Worm (Caenorhabditis elegans) whole organism, L1 larva: ENCODE measurements around the gene ceh-36.

Experiments
- C16A3.4 ChIP-seq: fragments of 150-350 bp; optimal IDR thresholded peaks from 2 replicates; lab custom pipeline; 2014; ENCODE audit warnings: missing biosample characterization, missing genetic modification characterization
- C34B4.2 ChIP-seq: sonication (generic microtip); optimal IDR thresholded peaks from 2 replicates; lab custom pipeline; 2017; ENCODE audit warnings: mild to moderate bottlenecking, missing genetic modification characterization, missing compliant biosample characterization
- F16B12.6 ChIP-seq: fragments of 150-350 bp; optimal IDR thresholded peaks from 2 replicates; lab custom pipeline; 2014; ENCODE audit warnings: missing biosample characterization, missing genetic modification characterization
- alr-1 ChIP-seq: fragments of 200-800 bp; sonication (Bioruptor generic); optimal IDR thresholded peaks from 2 replicates; lab custom pipeline; 2018; ENCODE audit warnings: borderline replicate concordance, mild to moderate bottlenecking, missing genetic modification characterization, missing compliant biosample characterization
- ama-1 ChIP-seq: fragments of 150-350 bp; optimal IDR thresholded peaks from 2 replicates; lab custom pipeline; 2014
- blmp-1 ChIP-seq: fragments of 150-350 bp; optimal IDR thresholded peaks from 2 replicates; lab custom pipeline; 2014; ENCODE audit warnings: missing biosample characterization, missing genetic modification characterization
- ceh-88 ChIP-seq: fragments of 200-800 bp; sonication (Bioruptor generic); IDR thresholded peaks from 2 replicates; pipeline ENCODE4 v1.3.6; 2022; ENCODE audit warnings: missing genetic modification characterization, missing compliant biosample characterization
- egl-27 ChIP-seq, 2 experiments: fragments of 150-350 bp in 1 of 2; sonication (generic microtip); optimal IDR thresholded peaks; 3 replicates each; lab custom pipeline; 2017 to 2018; ENCODE audit warnings: missing biosample characterization in 2 of 2, missing genetic modification characterization in 2 of 2, missing genetic modification reagents in 2 of 2
- ets-5 ChIP-seq: fragments of 200-800 bp; sonication (Bioruptor generic); IDR thresholded peaks from 2 replicates; pipeline ENCODE4 v1.3.6; 2022; ENCODE audit warnings: missing genetic modification characterization, missing compliant biosample characterization
- fkh-10 ChIP-seq: sonication (generic microtip); optimal IDR thresholded peaks from 2 replicates; lab custom pipeline; 2017; ENCODE audit warnings: missing biosample characterization, missing genetic modification reagents, missing genetic modification characterization
- fkh-8 ChIP-seq: sonication (generic microtip); optimal IDR thresholded peaks from 2 replicates; lab custom pipeline; 2016; ENCODE audit warnings: mild to moderate bottlenecking, missing genetic modification characterization, missing compliant biosample characterization
- hlh-4 ChIP-seq: sonication (generic microtip); optimal IDR thresholded peaks from 2 replicates; lab custom pipeline; 2016; ENCODE audit warnings: mild to moderate bottlenecking, missing genetic modification characterization, missing compliant biosample characterization
- hpl-2 ChIP-seq: fragments of 150-350 bp; optimal IDR thresholded peaks from 2 replicates; lab custom pipeline; 2014; ENCODE audit warnings: missing biosample characterization, missing genetic modification reagents, missing genetic modification characterization
- irx-1 ChIP-seq: sonication (generic microtip); optimal IDR thresholded peaks from 2 replicates; lab custom pipeline; 2016; ENCODE audit warnings: missing genetic modification characterization, missing compliant biosample characterization
- isw-1 ChIP-seq: fragments of 200-800 bp; sonication (Bioruptor generic); IDR thresholded peaks from 2 replicates; pipeline ENCODE4 v1.3.6; 2022; ENCODE audit warnings: missing genetic modification characterization, missing compliant biosample characterization
- jun-1 ChIP-seq: fragments of 150-350 bp; optimal IDR thresholded peaks from 2 replicates; lab custom pipeline; 2014; ENCODE audit warnings: missing biosample characterization, missing genetic modification reagents, missing genetic modification characterization
- lin-13 ChIP-seq: fragments of 150-350 bp; optimal IDR thresholded peaks from 2 replicates; lab custom pipeline; 2014; ENCODE audit warnings: missing biosample characterization, missing genetic modification reagents, missing genetic modification characterization
- lin-14 ChIP-seq: fragments of 200-800 bp; sonication (Bioruptor generic); optimal IDR thresholded peaks from 2 replicates; lab custom pipeline; 2018; ENCODE audit warnings: mild to moderate bottlenecking, missing genetic modification characterization, moderate library complexity, missing compliant biosample characterization
- lin-15B ChIP-seq: fragments of 150-350 bp; sonication (generic microtip); optimal IDR thresholded peaks from 3 replicates; lab custom pipeline; 2014; ENCODE audit warnings: missing biosample characterization, missing genetic modification characterization
- lir-3 ChIP-seq: sonication (generic microtip); optimal IDR thresholded peaks from 2 replicates; lab custom pipeline; 2016; ENCODE audit warnings: mild to moderate bottlenecking, missing genetic modification characterization, moderate library complexity, missing compliant biosample characterization; ENCODE audit not compliant: poor library complexity
- lsy-2 ChIP-seq, 2 experiments: fragments of 150-350 bp; optimal IDR thresholded peaks; 2 replicates each; lab custom pipeline; 2014; ENCODE audit warnings: missing biosample characterization in 2 of 2, missing genetic modification characterization in 2 of 2
- mep-1 ChIP-seq: fragments of 150-350 bp; optimal IDR thresholded peaks from 2 replicates; lab custom pipeline; 2014; ENCODE audit warnings: missing biosample characterization, missing genetic modification characterization
- nhr-19 ChIP-seq: fragments of 200-800 bp; sonication (Bioruptor generic); conservative IDR thresholded peaks from 2 replicates; pipeline ENCODE4 v1.3.6; 2022; ENCODE audit warnings: missing genetic modification characterization, missing compliant biosample characterization
- nhr-20 ChIP-seq: sonication (generic microtip); optimal IDR thresholded peaks from 2 replicates; lab custom pipeline; 2016; ENCODE audit warnings: mild to moderate bottlenecking, missing genetic modification characterization, missing compliant biosample characterization
- nhr-28 ChIP-seq: fragments of 150-350 bp; optimal IDR thresholded peaks from 2 replicates; lab custom pipeline; 2014; ENCODE audit warnings: missing biosample characterization, missing genetic modification characterization
- nhr-77 ChIP-seq: fragments of 150-350 bp; optimal IDR thresholded peaks from 2 replicates; lab custom pipeline; 2014; ENCODE audit warnings: missing biosample characterization, missing genetic modification characterization
- nhr-84 ChIP-seq: sonication (generic microtip); optimal IDR thresholded peaks from 2 replicates; lab custom pipeline; 2017; ENCODE audit warnings: missing biosample characterization, missing genetic modification characterization
- nhr-90 ChIP-seq: sonication (generic microtip); optimal IDR thresholded peaks from 2 replicates; lab custom pipeline; 2016; ENCODE audit warnings: mild to moderate bottlenecking, missing genetic modification characterization, missing compliant biosample characterization; ENCODE audit not compliant: poor library complexity
- rnt-1 ChIP-seq: sonication (generic microtip); optimal IDR thresholded peaks from 2 replicates; lab custom pipeline; 2016; ENCODE audit warnings: mild to moderate bottlenecking, missing genetic modification characterization, moderate library complexity, missing compliant biosample characterization
- sup-37 ChIP-seq: fragments of 200-800 bp; sonication (Bioruptor generic); optimal IDR thresholded peaks from 2 replicates; lab custom pipeline; 2018; ENCODE audit warnings: mild to moderate bottlenecking, missing genetic modification characterization, missing compliant biosample characterization
- swsn-7 ChIP-seq: sonication (generic microtip); optimal IDR thresholded peaks from 2 replicates; lab custom pipeline; 2016; ENCODE audit warnings: missing genetic modification characterization, missing compliant biosample characterization
- tbx-2 ChIP-seq: sonication (generic microtip); optimal IDR thresholded peaks from 2 replicates; lab custom pipeline; 2016; ENCODE audit warnings: missing genetic modification characterization, missing compliant biosample characterization
- unc-130 ChIP-seq: fragments of 150-350 bp; optimal IDR thresholded peaks from 2 replicates; lab custom pipeline; 2017; ENCODE audit warnings: missing biosample characterization, missing genetic modification characterization, inconsistent platforms
- unc-62 ChIP-seq: fragments of 150-350 bp; optimal IDR thresholded peaks from 2 replicates; lab custom pipeline; 2014; ENCODE audit warnings: missing biosample characterization, missing genetic modification reagents, missing genetic modification characterization
- vab-15 ChIP-seq: sonication (generic microtip); optimal IDR thresholded peaks from 2 replicates; lab custom pipeline; 2017; ENCODE audit warnings: missing genotype, mild to moderate bottlenecking, missing genetic modification characterization, missing compliant biosample characterization
- xbp-1 ChIP-seq: sonication (generic microtip); optimal IDR thresholded peaks from 2 replicates; lab custom pipeline; 2016; ENCODE audit warnings: missing genetic modification characterization, missing compliant biosample characterization
- zag-1 ChIP-seq: fragments of 150-350 bp; optimal IDR thresholded peaks from 2 replicates; lab custom pipeline; 2014; ENCODE audit warnings: missing biosample characterization, missing genetic modification characterization
- zip-4 ChIP-seq: fragments of 200-800 bp; sonication (Bioruptor generic); optimal IDR thresholded peaks from 2 replicates; lab custom pipeline; 2018; ENCODE audit warnings: mild to moderate bottlenecking, missing genetic modification characterization, moderate library complexity, missing compliant biosample characterization
- ztf-11 ChIP-seq, 2 experiments: sonication (generic microtip); optimal IDR thresholded peaks; 2 replicates each; lab custom pipeline; 2016 to 2017; ENCODE audit warnings: missing genetic modification characterization in 2 of 2, missing biosample characterization in 1 of 2, missing compliant biosample characterization in 1 of 2
- ztf-4 ChIP-seq: fragments of 150-350 bp; optimal IDR thresholded peaks from 2 replicates; lab custom pipeline; 2014; ENCODE audit warnings: missing biosample characterization, missing genetic modification characterization

ceh-36 gene

ce11 chrX:14186466-14186865, at the start of gene ceh-36:
Gene ceh-36 (minus strand): TSS chrX:14186566.
- no peak for TF ChIP-seq ceh-88 (GFP tag; lab: Robert Waterston, UW)
- no peak for TF ChIP-seq C16A3.4 (tag; lab: Kevin White, UChicago)
- no peak for TF ChIP-seq C34B4.2 (tag; lab: Kevin White, UChicago)
- no peak for TF ChIP-seq nhr-90 (tag; lab: Kevin White, UChicago)
- no peak for TF ChIP-seq lin-14
- TF ChIP-seq isw-1 (GFP tag; lab: Robert Waterston, UW) = no peak
- TF ChIP-seq fkh-8 (tag; lab: Kevin White, UChicago) = no peak

- no peak for TF ChIP-seq zag-1 (tag; lab: Kevin White, UChicago)
- no peak for TF ChIP-seq irx-1 (tag; lab: Kevin White, UChicago)
- TF ChIP-seq lsy-2 (tag; optimal IDR thresholded peaks at IDR 0.05; lab: Kevin White, UChicago) = no peak
- no peak for TF ChIP-seq ets-5
- no peak for TF ChIP-seq zip-4 (GFP tag; lab: Kevin White, UChicago)
- TF ChIP-seq nhr-19 (GFP tag; lab: Robert Waterston, UW) = no peak
- no peak for TF ChIP-seq fkh-10 (GFP tag; lab: Kevin White, UChicago)
- no peak for TF ChIP-seq lir-3 (tag; lab: Kevin White, UChicago)
- TF ChIP-seq nhr-77 (tag; lab: Kevin White, UChicago) = no peak
- TF ChIP-seq hlh-4 (tag; lab: Kevin White, UChicago) = no peak
- TF ChIP-seq tbx-2 = no peak
- no peak for TF ChIP-seq mep-1 (tag; lab: Kevin White, UChicago)
- TF ChIP-seq jun-1 (tag; lab: Kevin White, UChicago) = no peak
- no peak for TF ChIP-seq egl-27 (tag; optimal IDR thresholded peaks at IDR 0.05; lab: Kevin White, UChicago)
- no peak for TF ChIP-seq swsn-7 (tag; lab: Kevin White, UChicago)
- no peak for TF ChIP-seq nhr-20 (tag; lab: Kevin White, UChicago)
These were observed 48.6 kb upstream of the ceh-36 start, which contains the start of gene srg-37 for ce11 chrX:14234932-14235331. Gene srg-37 (minus strand): TSS chrX:14235032.

ce11 chrX:14234366-14234765, 48.0 kb upstream of the ceh-36 start, which contains the start of gene srg-36:
Gene srg-36 (minus strand): TSS chrX:14234466.
- no peak for TF ChIP-seq alr-1
- TF ChIP-seq fkh-8 (tag; lab: Kevin White, UChicago) = no peak
- no peak for TF ChIP-seq unc-62 (GFP tag; lab: Kevin White, UChicago)
- TF ChIP-seq sup-37 = no peak
- TF ChIP-seq blmp-1 = no peak
- no peak for TF ChIP-seq vab-15 (tag; lab: Kevin White, UChicago)
- TF ChIP-seq nhr-28 (tag; lab: Kevin White, UChicago) = no peak
- no peak for TF ChIP-seq ama-1 (lab: Kevin White, UChicago)
- TF ChIP-seq xbp-1 (tag; lab: Kevin White, UChicago) = no peak
- no peak for TF ChIP-seq ets-5
- TF ChIP-seq egl-27 (tag; optimal IDR thresholded peaks at IDR 0.05; lab: Kevin White, UChicago) = no peak
- TF ChIP-seq rnt-1 = no peak
- no peak for TF ChIP-seq C34B4.2 (tag; lab: Kevin White, UChicago)
- no peak for TF ChIP-seq lin-15B
- no peak for TF ChIP-seq ztf-11 (tag; optimal IDR thresholded peaks at IDR 0.05; lab: Kevin White, UChicago)
- no peak for TF ChIP-seq lin-13 (GFP tag; lab: Kevin White, UChicago)
- no peak for TF ChIP-seq nhr-77 (tag; lab: Kevin White, UChicago)
- TF ChIP-seq tbx-2 = no peak
- TF ChIP-seq, all 84 proteins: peak for 0

- TF ChIP-seq hlh-4 (tag; lab: Kevin White, UChicago) = no peak
- TF ChIP-seq nhr-20 (tag; lab: Kevin White, UChicago) = no peak
- no peak for TF ChIP-seq ceh-88 (GFP tag; lab: Robert Waterston, UW)
- TF ChIP-seq zag-1 (tag; lab: Kevin White, UChicago) = no peak
- no peak for TF ChIP-seq unc-130 (tag; lab: Kevin White, UChicago)
- no peak for TF ChIP-seq ztf-4
- no peak for TF ChIP-seq sup-37
- TF ChIP-seq F16B12.6 (tag; lab: Kevin White, UChicago) = no peak
- no peak for TF ChIP-seq nhr-84 (tag; lab: Kevin White, UChicago)
- no peak for TF ChIP-seq hpl-2 (GFP tag; lab: Kevin White, UChicago)
- TF ChIP-seq blmp-1 = no peak
These were observed 45.6 kb upstream of the ceh-36 start for ce11 chrX:14231987-14232386.
